Comparison of ENCODE assay signal across 3 fruit fly cellular contexts in the genomic region with DNA sequence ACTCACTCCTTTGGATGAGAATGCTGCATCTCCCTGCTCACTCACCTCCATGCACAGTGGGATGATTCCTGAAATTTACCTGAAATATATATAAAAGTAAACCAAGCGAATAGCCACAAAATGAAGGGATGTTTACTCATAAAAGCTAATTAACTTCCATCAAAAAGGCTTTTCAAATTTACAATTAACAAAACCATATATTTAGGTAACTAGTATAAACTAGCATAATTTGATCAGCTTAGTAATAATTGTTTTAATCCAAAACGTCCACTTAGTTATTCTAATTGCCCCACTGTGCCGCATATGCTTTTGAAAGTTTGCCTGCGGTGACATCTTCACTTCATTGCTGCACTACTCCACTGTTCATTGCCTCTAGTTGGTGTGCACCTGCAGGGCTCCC.
TF ChIP-seq lines count a peak whose summit lies in the region.

No protein-coding gene starts in this region.

TF ChIP-seq in whole organism, embryonic, 481 proteins besides CTCF, POLR2A, EP300 and RAD21 (continued from another document and continues in another):
- TF ChIP-seq Gug (GFP tag; IDR thresholded peaks at IDR 0.05; lab: Robert Waterston, UW) (peak; percentile 35; the same call in 1 of the 4 replicates), ash1 (GFP tag; optimal IDR thresholded peaks at IDR 0.05; lab: Kevin White, UChicago) (no peak), ttk (GFP tag; IDR thresholded peaks at IDR 0.05; lab: Robert Waterston, UW) (peak; percentile 60), CG34224 (GFP tag; IDR thresholded peaks at IDR 0.05; lab: Robert Waterston, UW; ENCODE audit: partially characterized antibody) (no peak), CG14667 (GFP tag; IDR thresholded peaks at IDR 0.05; lab: Robert Waterston, UW) (peak; percentile 19; the same call in 1 of the 2 replicates), CG8089 (GFP tag; optimal IDR thresholded peaks at IDR 0.05; lab: Kevin White, UChicago) (peak; percentile 37), CG31365 (tag; optimal IDR thresholded peaks at IDR 0.05; lab: Kevin White, UChicago) (no peak), h (optimal IDR thresholded peaks at IDR 0.05; lab: Kevin White, UChicago) (no peak), BEAF-32 (GFP tag; optimal IDR thresholded peaks at IDR 0.05; lab: Kevin White, UChicago) (no peak), slp2 (GFP tag; optimal IDR thresholded peaks at IDR 0.05; lab: Kevin White, UChicago) (peak; percentile 50), dm (GFP tag; optimal IDR thresholded peaks at IDR 0.05; lab: Kevin White, UChicago) (peak; percentile 39), Chrac-16 (GFP tag; optimal IDR thresholded peaks at IDR 0.05; lab: Kevin White, UChicago) (peak; percentile 76), p53 (GFP tag; optimal IDR thresholded peaks at IDR 0.05; lab: Kevin White, UChicago) (no peak), CG3995 (GFP tag; optimal IDR thresholded peaks at IDR 0.05; lab: Kevin White, UChicago) (no peak), kay (GFP tag; optimal IDR thresholded peaks at IDR 0.05; lab: Kevin White, UChicago) (no peak), CG30020 (tag; optimal IDR thresholded peaks at IDR 0.05; lab: Kevin White, UChicago) (peak; percentile 49), Xbp1 (GFP tag; optimal IDR thresholded peaks at IDR 0.05; lab: Kevin White, UChicago) (peak; percentile 76), D19A (tag; optimal IDR thresholded peaks at IDR 0.05; lab: Kevin White, UChicago) (peak; percentile 76), maf-S (GFP tag; optimal IDR thresholded peaks at IDR 0.05; lab: Kevin White, UChicago) (no peak), Fer3 (tag; optimal IDR thresholded peaks at IDR 0.05; lab: Kevin White, UChicago) (peak; percentile 54), CG31441 (GFP tag; IDR thresholded peaks at IDR 0.05; lab: Robert Waterston, UW) (peak; percentile 85), CG10431 (GFP tag; optimal IDR thresholded peaks at IDR 0.05; lab: Kevin White, UChicago) (peak; percentile 66), Jarid2 (GFP tag; optimal IDR thresholded peaks at IDR 0.05; lab: Kevin White, UChicago) (peak; percentile 34), caup (GFP tag; optimal IDR thresholded peaks at IDR 0.05; lab: Kevin White, UChicago; ENCODE audit: severe bottlenecking) (no peak), CG1792 (GFP tag; optimal IDR thresholded peaks at IDR 0.05; lab: Kevin White, UChicago) (no peak), ro (GFP tag; IDR thresholded peaks at IDR 0.05; lab: Robert Waterston, UW) (peak; percentile 32; the same call in 1 of the 2 replicates), prd (optimal IDR thresholded peaks at IDR 0.05; lab: Kevin White, UChicago) (no peak), prd (GFP tag; IDR thresholded peaks at IDR 0.05; lab: Robert Waterston, UW) (peak; percentile 74), Med (GFP tag; lab: Kevin White, UChicago) (peak; percentile 89), CG17829 (tag; optimal IDR thresholded peaks at IDR 0.05; lab: Kevin White, UChicago) (peak; percentile 87), br (optimal IDR thresholded peaks at IDR 0.05; lab: Kevin White, UChicago) (no peak), fd96Cb (tag; optimal IDR thresholded peaks at IDR 0.05; lab: Kevin White, UChicago) (peak; percentile 89), Sox100B (GFP tag; optimal IDR thresholded peaks at IDR 0.05; lab: Kevin White, UChicago) (peak; percentile 79), wdn (GFP tag; IDR thresholded peaks at IDR 0.05; lab: Robert Waterston, UW) (no peak), CG5245 (GFP tag; optimal IDR thresholded peaks at IDR 0.05; lab: Kevin White, UChicago) (peak; percentile 41), shn (GFP tag; optimal IDR thresholded peaks at IDR 0.05; lab: Kevin White, UChicago) (peak; percentile 60), fd102C (GFP tag; optimal IDR thresholded peaks at IDR 0.05; lab: Kevin White, UChicago) (no peak), CG2875 (GFP tag; optimal IDR thresholded peaks at IDR 0.05; lab: Kevin White, UChicago) (peak; percentile 84), lola (GFP tag; optimal IDR thresholded peaks at IDR 0.05; lab: Kevin White, UChicago) (peak in 1 of 3 experiments; percentile 91), onecut (GFP tag; IDR thresholded peaks at IDR 0.05; lab: Robert Waterston, UW) (peak; percentile 49), ssp (GFP tag; IDR thresholded peaks at IDR 0.05; lab: Robert Waterston, UW) (0 out of 2 replicates have a peak, but pooled peaks have one; percentile 26), CG9727 (GFP tag; optimal IDR thresholded peaks at IDR 0.05; lab: Kevin White, UChicago) (peak; percentile 77)

TF ChIP-seq in whole organism, prepupa, 60 proteins besides CTCF, POLR2A, EP300 and RAD21 (continued from another document):
- TF ChIP-seq Eip75B (GFP tag; optimal IDR thresholded peaks at IDR 0.05; lab: Kevin White, UChicago) (peak; percentile 90), CG6792 (GFP tag; optimal IDR thresholded peaks at IDR 0.05; lab: Kevin White, UChicago) (peak; percentile 77), acj6 (GFP tag; optimal IDR thresholded peaks at IDR 0.05; lab: Kevin White, UChicago) (peak; percentile 90), CG32006 (GFP tag; optimal IDR thresholded peaks at IDR 0.05; lab: Kevin White, UChicago) (peak; percentile 94), CG3032 (tag; optimal IDR thresholded peaks at IDR 0.05; lab: Kevin White, UChicago) (peak; percentile 89), Hr4 (GFP tag; optimal IDR thresholded peaks at IDR 0.05; lab: Kevin White, UChicago) (peak; percentile 90), CG4318 (GFP tag; optimal IDR thresholded peaks at IDR 0.05; lab: Kevin White, UChicago) (peak; percentile 86), esn (GFP tag; optimal IDR thresholded peaks at IDR 0.05; lab: Kevin White, UChicago) (peak; percentile 84), vri (GFP tag; optimal IDR thresholded peaks at IDR 0.05; lab: Kevin White, UChicago) (peak; percentile 11), fd85E (GFP tag; optimal IDR thresholded peaks at IDR 0.05; lab: Kevin White, UChicago) (peak; percentile 37), CG6163 (GFP tag; IDR thresholded peaks at IDR 0.05; lab: Robert Waterston, UW) (peak; percentile 80), CG3919 (GFP tag; optimal IDR thresholded peaks at IDR 0.05; lab: Kevin White, UChicago) (peak; percentile 88), CG8632 (GFP tag; optimal IDR thresholded peaks at IDR 0.05; lab: Kevin White, UChicago) (peak; percentile 86), achi (GFP tag; optimal IDR thresholded peaks at IDR 0.05; lab: Kevin White, UChicago) (peak; percentile 87), Lpt (GFP tag; optimal IDR thresholded peaks at IDR 0.05; lab: Kevin White, UChicago) (peak; percentile 83), Smox (GFP tag; optimal IDR thresholded peaks at IDR 0.05; lab: Kevin White, UChicago) (peak; percentile 75), dsx (GFP tag; optimal IDR thresholded peaks at IDR 0.05; lab: Kevin White, UChicago; ENCODE audit: poor library complexity, severe bottlenecking) (peak; percentile 83), CG8119 (GFP tag; IDR thresholded peaks at IDR 0.05; lab: Robert Waterston, UW) (peak; percentile 90), CG8319 (GFP tag; optimal IDR thresholded peaks at IDR 0.05; lab: Kevin White, UChicago) (peak; percentile 79), dac (GFP tag; optimal IDR thresholded peaks at IDR 0.05; lab: Kevin White, UChicago) (peak; percentile 82), OdsH (GFP tag; optimal IDR thresholded peaks at IDR 0.05; lab: Kevin White, UChicago) (peak; percentile 90), Blimp-1 (GFP tag; optimal IDR thresholded peaks at IDR 0.05; lab: Kevin White, UChicago) (peak; percentile 1), CG11762 (GFP tag; optimal IDR thresholded peaks at IDR 0.05; lab: Kevin White, UChicago; ENCODE audit: insufficient read depth) (peak; percentile 80), spab (GFP tag; optimal IDR thresholded peaks at IDR 0.05; lab: Kevin White, UChicago) (peak; percentile 85), CG34406 (GFP tag; optimal IDR thresholded peaks at IDR 0.05; lab: Kevin White, UChicago) (peak; percentile 84), svp (GFP tag; lab: Kevin White, UChicago) (peak; percentile 88), CG9139 (GFP tag; optimal IDR thresholded peaks at IDR 0.05; lab: Kevin White, UChicago) (peak; percentile 74), salr (GFP tag; optimal IDR thresholded peaks at IDR 0.05; lab: Kevin White, UChicago) (peak; percentile 67 to 84), fkh (GFP tag; optimal IDR thresholded peaks at IDR 0.05; lab: Kevin White, UChicago) (no peak), Met (GFP tag; optimal IDR thresholded peaks at IDR 0.05; lab: Kevin White, UChicago) (peak; percentile 85), lz (GFP tag; optimal IDR thresholded peaks at IDR 0.05; lab: Kevin White, UChicago) (peak; percentile 77), Ets96B (tag; optimal IDR thresholded peaks at IDR 0.05; lab: Kevin White, UChicago) (peak; percentile 90), Sox102F (GFP tag; optimal IDR thresholded peaks at IDR 0.05; lab: Kevin White, UChicago) (peak; percentile 78), CG16779 (tag; optimal IDR thresholded peaks at IDR 0.05; lab: Kevin White, UChicago) (peak; percentile 71), CG7368 (GFP tag; optimal IDR thresholded peaks at IDR 0.05; lab: Kevin White, UChicago) (peak; percentile 78), Hr38 (GFP tag; optimal IDR thresholded peaks at IDR 0.05; lab: Kevin White, UChicago) (no peak), CG1621 (tag; optimal IDR thresholded peaks at IDR 0.05; lab: Kevin White, UChicago) (peak; percentile 85), fd59A (GFP tag; optimal IDR thresholded peaks at IDR 0.05; lab: Kevin White, UChicago) (peak; percentile 86), Ets21C (GFP tag; optimal IDR thresholded peaks at IDR 0.05; lab: Kevin White, UChicago) (peak; percentile 60)

TF ChIP-seq in whole organism, wandering third instar larva, 38 proteins besides CTCF, POLR2A, EP300 and RAD21 (continued from another document):
- TF ChIP-seq br (GFP tag; optimal IDR thresholded peaks at IDR 0.05; lab: Kevin White, UChicago) (peak; percentile 51), rgr (GFP tag; optimal IDR thresholded peaks at IDR 0.05; lab: Kevin White, UChicago) (peak; percentile 60), dl (GFP tag; optimal IDR thresholded peaks at IDR 0.05; lab: Kevin White, UChicago; ENCODE audit: insufficient read depth in 1 of 2, partially characterized antibody in 2 of 2) (no peak), sage (GFP tag; optimal IDR thresholded peaks at IDR 0.05; lab: Kevin White, UChicago) (no peak), OdsH (GFP tag; optimal IDR thresholded peaks at IDR 0.05; lab: Kevin White, UChicago) (peak; percentile 65), Dif (GFP tag; optimal IDR thresholded peaks at IDR 0.05; lab: Kevin White, UChicago; ENCODE audit: partially characterized antibody) (no peak), Vsx2 (GFP tag; optimal IDR thresholded peaks at IDR 0.05; lab: Kevin White, UChicago; ENCODE audit: partially characterized antibody) (no peak), CrebA (GFP tag; optimal IDR thresholded peaks at IDR 0.05; lab: Kevin White, UChicago; ENCODE audit: borderline replicate concordance) (no peak), Rel (GFP tag; optimal IDR thresholded peaks at IDR 0.05; lab: Kevin White, UChicago) (no peak), Rel (tag; optimal IDR thresholded peaks at IDR 0.05; lab: Kevin White, UChicago) (no peak), Dfd (GFP tag; optimal IDR thresholded peaks at IDR 0.05; lab: Kevin White, UChicago) (no peak), Hr83 (GFP tag; optimal IDR thresholded peaks at IDR 0.05; lab: Kevin White, UChicago; ENCODE audit: poor library complexity, severe bottlenecking) (no peak), usp (GFP tag; optimal IDR thresholded peaks at IDR 0.05; lab: Kevin White, UChicago) (no peak), N (GFP tag; optimal IDR thresholded peaks at IDR 0.05; lab: Kevin White, UChicago) (no peak)
